Worm (Caenorhabditis elegans) whole organism, midembryonic: ENCODE measurements around the gene F20A1.4.

ENCODE experiments used
- cog-1 ChIP-seq: sonication (generic microtip); optimal IDR thresholded peaks from 2 replicates; lab custom pipeline; 2016; ENCODE audit warnings: missing genetic modification characterization, missing compliant biosample characterization
- flt-1 ChIP-seq: fragments of 200-800 bp; sonication (Bioruptor generic); IDR thresholded peaks from 2 replicates; pipeline ENCODE4 v1.3.6; 2022; ENCODE audit warnings: missing genetic modification characterization, missing compliant biosample characterization
- ref-1 ChIP-seq: fragments of 200-800 bp; sonication (Bioruptor generic); conservative IDR thresholded peaks from 2 replicates; pipeline ENCODE4 v1.3.6; 2022; ENCODE audit warnings: missing genetic modification reagents, missing genetic modification characterization, missing compliant biosample characterization
- tab-1 ChIP-seq: fragments of 200-800 bp; sonication (Bioruptor generic); IDR thresholded peaks from 2 replicates; pipeline ENCODE4 v1.3.6; 2022; ENCODE audit warnings: missing genetic modification characterization, missing compliant biosample characterization
- ztf-23 ChIP-seq: fragments of 200-800 bp; sonication (Bioruptor generic); IDR thresholded peaks from 2 replicates; pipeline ENCODE4 v1.3.6; 2022; ENCODE audit warnings: missing genetic modification reagents, missing genetic modification characterization, missing compliant biosample characterization

DNA sequence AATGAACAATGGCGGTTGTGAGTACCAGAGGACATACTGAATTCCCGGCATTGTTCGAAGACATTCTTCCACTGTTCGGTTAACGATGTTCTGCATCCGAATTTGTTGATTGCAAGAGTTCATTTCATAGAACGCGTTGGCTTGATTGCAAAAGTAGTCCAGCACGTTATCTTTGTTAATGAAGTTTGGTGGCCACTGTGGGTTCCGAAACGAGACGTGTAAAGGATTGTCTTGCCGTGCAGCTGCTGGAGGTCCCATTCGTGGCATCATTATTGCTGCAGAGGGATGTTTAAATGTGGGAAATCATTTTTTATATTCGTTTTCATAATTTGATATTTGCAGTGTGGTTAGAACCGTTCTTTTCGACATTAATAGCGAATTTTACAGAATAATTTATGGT, 37.7 kb upstream of the F20A1.4 start, which contains the start of gene mdt-6:
- TF ChIP-seq tab-1 (no peak), cog-1 (tag; lab: Kevin White, UChicago) (no peak), ztf-23 (GFP tag; lab: Robert Waterston, UW) (no peak), flt-1 (GFP tag; lab: Robert Waterston, UW) (no peak), ref-1 (GFP tag; lab: Robert Waterston, UW) (no peak)
